Fruit fly (Drosophila melanogaster) whole organism, embryonic: ENCODE results near the gene PGRP-LA.
A peak's percentile ranks its signal among the peaks of the same experiment; 100 is the strongest.

Experiments used
- Atf6 ChIP-seq: fragments of 200-800 bp; sonication (Bioruptor generic); IDR thresholded peaks from 2 replicates; pipeline ENCODE4 v1.3.6; 2022; ENCODE audit warnings: missing biosample characterization, missing genetic modification characterization
- Bgb ChIP-seq: fragments of 200-800 bp; sonication (Bioruptor generic); IDR thresholded peaks from 2 replicates; pipeline ENCODE4 v1.3.6; 2022; ENCODE audit warnings: missing biosample characterization, missing genetic modification characterization; ENCODE audit not compliant: partially characterized antibody
- Bteb2 ChIP-seq: fragments of 200-800 bp; sonication (Bioruptor generic); optimal IDR thresholded peaks from 2 replicates; lab custom pipeline; 2016; ENCODE audit warnings: missing biosample characterization, missing genetic modification characterization
- C15 ChIP-seq: fragments of 200-800 bp; sonication (Bioruptor generic); IDR thresholded peaks from 3 replicates; pipeline ENCODE4 v1.3.6; 2022; ENCODE audit warnings: missing biosample characterization, missing genetic modification characterization
- CG1024 ChIP-seq: fragments of 200-800 bp; sonication (Bioruptor generic); IDR thresholded peaks from 2 replicates; pipeline ENCODE4 v1.3.6; 2022; ENCODE audit warnings: missing biosample characterization, missing genetic modification characterization
- CG10321 ChIP-seq: fragments of 200-800 bp; sonication (Bioruptor generic); IDR thresholded peaks from 2 replicates; pipeline ENCODE4 v1.3.6; 2022; ENCODE audit warnings: missing biosample characterization, missing genetic modification characterization
- CG10543 ChIP-seq: fragments of 200-800 bp; sonication (Bioruptor generic); optimal IDR thresholded peaks from 3 replicates; lab custom pipeline; 2017; ENCODE audit warnings: missing biosample characterization, mild to moderate bottlenecking, missing genetic modification characterization, moderate library complexity
- CG10565 ChIP-seq: fragments of 200-800 bp; sonication (Bioruptor generic); optimal IDR thresholded peaks from 3 replicates; lab custom pipeline; 2016; ENCODE audit warnings: missing biosample characterization, mild to moderate bottlenecking, missing genetic modification characterization
- CG12299 ChIP-seq: fragments of 200-800 bp; sonication (Bioruptor generic); optimal IDR thresholded peaks from 2 replicates; lab custom pipeline; 2018; ENCODE audit warnings: missing biosample characterization, mild to moderate bottlenecking, missing genetic modification characterization
- CG13424 ChIP-seq: fragments of 200-800 bp; sonication (Bioruptor generic); optimal IDR thresholded peaks from 2 replicates; lab custom pipeline; 2019; ENCODE audit warnings: missing biosample characterization, mild to moderate bottlenecking, missing genetic modification characterization, moderate library complexity
- CG15514 ChIP-seq: fragments of 200-800 bp; sonication (Bioruptor generic); optimal IDR thresholded peaks from 3 replicates; lab custom pipeline; 2017; ENCODE audit warnings: missing biosample characterization, missing genetic modification characterization, mild to moderate bottlenecking, moderate library complexity, missing genetic modification reagents
- CG15601 ChIP-seq: fragments of 200-800 bp; sonication (Bioruptor generic); optimal IDR thresholded peaks from 3 replicates; lab custom pipeline; 2019; ENCODE audit warnings: missing biosample characterization, mild to moderate bottlenecking, missing genetic modification characterization, moderate library complexity
- CG16815 ChIP-seq: fragments of 200-800 bp; sonication (Bioruptor generic); optimal IDR thresholded peaks from 3 replicates; lab custom pipeline; 2017; ENCODE audit warnings: missing biosample characterization, mild to moderate bottlenecking, missing genetic modification characterization
- CG17186 ChIP-seq: fragments of 200-800 bp; sonication (Bioruptor generic); optimal IDR thresholded peaks from 3 replicates; lab custom pipeline; 2017; ENCODE audit warnings: missing biosample characterization, missing genetic modification reagents, missing genetic modification characterization
- CG2120 ChIP-seq: fragments of 200-800 bp; sonication (Bioruptor generic); optimal IDR thresholded peaks from 3 replicates; lab custom pipeline; 2016; ENCODE audit warnings: missing biosample characterization, missing genetic modification characterization
- CG2678 ChIP-seq: fragments of 200-800 bp; sonication (Bioruptor generic); optimal IDR thresholded peaks from 3 replicates; lab custom pipeline; 2019; ENCODE audit warnings: missing biosample characterization, mild to moderate bottlenecking, missing genetic modification characterization, moderate library complexity
- CG3065 ChIP-seq: fragments of 200-800 bp; sonication (Bioruptor generic); optimal IDR thresholded peaks from 2 replicates; lab custom pipeline; 2016; ENCODE audit warnings: missing biosample characterization, missing genetic modification characterization
- CG33213 ChIP-seq: fragments of 200-800 bp; sonication (Bioruptor generic); optimal IDR thresholded peaks from 3 replicates; lab custom pipeline; 2016; ENCODE audit warnings: missing biosample characterization, missing genetic modification characterization
- CG3407 ChIP-seq: fragments of 200-800 bp; sonication (Bioruptor generic); optimal IDR thresholded peaks from 2 replicates; lab custom pipeline; 2018; ENCODE audit warnings: missing biosample characterization, mild to moderate bottlenecking, missing genetic modification characterization
- CG4820 ChIP-seq: fragments of 200-800 bp; sonication (Bioruptor generic); optimal IDR thresholded peaks from 3 replicates; lab custom pipeline; 2016; ENCODE audit warnings: missing biosample characterization, missing genetic modification characterization
- CG4854 ChIP-seq: fragments of 200-800 bp; sonication (Bioruptor generic); optimal IDR thresholded peaks from 2 replicates; lab custom pipeline; 2016; ENCODE audit warnings: missing biosample characterization, missing genetic modification characterization, inconsistent platforms
- CG6272 ChIP-seq: fragments of 200-800 bp; sonication (Bioruptor generic); IDR thresholded peaks from 2 replicates; pipeline ENCODE4 v1.3.6; 2022; ENCODE audit warnings: missing biosample characterization, missing genetic modification characterization
- CG7786 ChIP-seq: fragments of 200-800 bp; sonication (Bioruptor generic); optimal IDR thresholded peaks from 2 replicates; lab custom pipeline; 2016; ENCODE audit warnings: missing biosample characterization, missing genetic modification characterization
- CG8924 ChIP-seq: fragments of 200-800 bp; optimal IDR thresholded peaks from 3 replicates; lab custom pipeline; 2019; ENCODE audit warnings: missing biosample characterization, mild to moderate bottlenecking, missing genetic modification characterization, moderate library complexity
- CG9609 ChIP-seq: fragments of 200-800 bp; sonication (Bioruptor generic); optimal IDR thresholded peaks from 3 replicates; lab custom pipeline; 2016; ENCODE audit warnings: missing biosample characterization, missing genetic modification characterization
- CoRest ChIP-seq: fragments of 200-800 bp; sonication (Bioruptor generic); optimal IDR thresholded peaks from 3 replicates; lab custom pipeline; 2018; ENCODE audit warnings: missing biosample characterization, mild to moderate bottlenecking, missing genetic modification characterization, moderate library complexity
- Drgx ChIP-seq: fragments of 200-800 bp; sonication (Bioruptor generic); IDR thresholded peaks from 2 replicates; pipeline ENCODE4 v1.3.6; 2022; ENCODE audit warnings: missing biosample characterization, missing genetic modification characterization
- Ets65A ChIP-seq: fragments of 200-800 bp; sonication (Bioruptor generic); peaks from one replicate; lab custom pipeline; 2016; ENCODE audit warnings: missing biosample characterization, missing genetic modification characterization
- Ets97D ChIP-seq: fragments of 200-800 bp; sonication (Bioruptor generic); optimal IDR thresholded peaks from 3 replicates; lab custom pipeline; 2016; ENCODE audit warnings: missing biosample characterization, missing genetic modification characterization
- Fer3 ChIP-seq: fragments of 200-800 bp; sonication (Bioruptor generic); optimal IDR thresholded peaks from 2 replicates; lab custom pipeline; 2018; ENCODE audit warnings: missing biosample characterization, mild to moderate bottlenecking, missing genetic modification characterization, moderate library complexity
- GATAe ChIP-seq: fragments of 200-800 bp; sonication (Bioruptor generic); conservative IDR thresholded peaks from 2 replicates; pipeline ENCODE4 v1.3.6; 2022; ENCODE audit warnings: missing biosample characterization, missing genetic modification characterization
- MESR4 ChIP-seq: fragments of 200-800 bp; sonication (Bioruptor generic); optimal IDR thresholded peaks from 2 replicates; lab custom pipeline; 2018; ENCODE audit warnings: missing biosample characterization, mild to moderate bottlenecking, missing genetic modification characterization, moderate library complexity
- NfI ChIP-seq: fragments of 200-800 bp; sonication (Bioruptor generic); optimal IDR thresholded peaks from 3 replicates; lab custom pipeline; 2018; ENCODE audit warnings: missing biosample characterization, mild to moderate bottlenecking, missing genetic modification characterization, moderate library complexity
- Ssrp ChIP-seq: fragments of 200-800 bp; sonication (Bioruptor generic); optimal IDR thresholded peaks from 2 replicates; lab custom pipeline; 2018; ENCODE audit warnings: missing biosample characterization, mild to moderate bottlenecking, missing genetic modification characterization, moderate library complexity
- Trl ChIP-seq, 3 experiments: fragments of >200 bp in 2 of 3; fragments of 200-800 bp in 1 of 3; sonication (Bioruptor generic) in 1 of 3; optimal IDR thresholded peaks; 2 replicates in 1 of 3; 3 replicates in 2 of 3; lab custom pipeline; 2016 to 2017; ENCODE audit warnings: missing biosample characterization in 1 of 3, missing genetic modification characterization in 1 of 3
- Xrp1 ChIP-seq: fragments of 200-800 bp; sonication (Bioruptor generic); IDR thresholded peaks from 2 replicates; pipeline ENCODE4 v1.3.6; 2022; ENCODE audit warnings: missing biosample characterization, missing genetic modification characterization
- ci ChIP-seq: fragments of 200-800 bp; sonication (Bioruptor generic); IDR thresholded peaks from 3 replicates; pipeline ENCODE4 v1.3.6; 2022; ENCODE audit warnings: missing biosample characterization, missing genetic modification characterization
- dati ChIP-seq: fragments of 200-800 bp; sonication (Bioruptor generic); IDR thresholded peaks from 2 replicates; pipeline ENCODE4 v1.3.6; 2022; ENCODE audit warnings: missing biosample characterization, missing genetic modification characterization
- exex ChIP-seq: fragments of 200-800 bp; sonication (Bioruptor generic); optimal IDR thresholded peaks from 4 replicates; lab custom pipeline; 2018; ENCODE audit warnings: missing biosample characterization, mild to moderate bottlenecking, missing genetic modification characterization, moderate library complexity
- fd64A ChIP-seq: fragments of 200-800 bp; sonication (Bioruptor generic); optimal IDR thresholded peaks from 3 replicates; lab custom pipeline; 2018; ENCODE audit warnings: missing biosample characterization, mild to moderate bottlenecking, missing genetic modification characterization
- gfzf ChIP-seq: fragments of 200-800 bp; sonication (Bioruptor generic); optimal IDR thresholded peaks from 2 replicates; lab custom pipeline; 2016; ENCODE audit warnings: missing biosample characterization, mild to moderate bottlenecking, missing genetic modification characterization, moderate library complexity
- gsb-n ChIP-seq: fragments of 200-800 bp; sonication (Bioruptor generic); optimal IDR thresholded peaks from 3 replicates; lab custom pipeline; 2018; ENCODE audit warnings: missing biosample characterization, mild to moderate bottlenecking, missing genetic modification characterization
- maf-S ChIP-seq: fragments of 200-800 bp; sonication (Bioruptor generic); optimal IDR thresholded peaks from 2 replicates; lab custom pipeline; 2016; ENCODE audit warnings: missing biosample characterization, missing genetic modification characterization
- repo ChIP-seq: fragments of 200-800 bp; sonication (Bioruptor generic); optimal IDR thresholded peaks from 2 replicates; lab custom pipeline; 2016; ENCODE audit warnings: missing biosample characterization, missing genetic modification characterization
- row ChIP-seq: fragments of 200-800 bp; sonication (Bioruptor generic); IDR thresholded peaks from 3 replicates; pipeline ENCODE4 v1.3.6; 2022; ENCODE audit warnings: missing biosample characterization, missing genetic modification characterization
- scrt ChIP-seq: fragments of 200-800 bp; sonication (Bioruptor generic); optimal IDR thresholded peaks from 2 replicates; lab custom pipeline; 2018; ENCODE audit warnings: missing biosample characterization, mild to moderate bottlenecking, missing genetic modification characterization, moderate library complexity
- sens ChIP-seq: fragments of 200-800 bp; sonication (Bioruptor generic); peaks from one replicate; lab custom pipeline; 2016; ENCODE audit warnings: missing biosample characterization, missing genetic modification characterization
- slbo ChIP-seq: fragments of 200-800 bp; sonication (Bioruptor generic); IDR thresholded peaks from 2 replicates; pipeline ENCODE4 v1.3.6; 2022; ENCODE audit warnings: missing biosample characterization, missing genetic modification characterization
- sna ChIP-seq: fragments of 200-800 bp; sonication (Bioruptor generic); IDR thresholded peaks from 2 replicates; pipeline ENCODE4 v1.3.6; 2022; ENCODE audit warnings: missing biosample characterization, missing genetic modification characterization; ENCODE audit not compliant: partially characterized antibody
- sob ChIP-seq: fragments of 200-800 bp; sonication (Bioruptor generic); IDR thresholded peaks from 2 replicates; pipeline ENCODE4 v1.3.6; 2022; ENCODE audit warnings: missing biosample characterization, missing genetic modification characterization
- stc ChIP-seq: fragments of 200-800 bp; sonication (Bioruptor generic); IDR thresholded peaks from 2 replicates; pipeline ENCODE4 v1.3.6; 2022; ENCODE audit warnings: missing biosample characterization, missing genetic modification characterization

PGRP-LA gene

DNA sequence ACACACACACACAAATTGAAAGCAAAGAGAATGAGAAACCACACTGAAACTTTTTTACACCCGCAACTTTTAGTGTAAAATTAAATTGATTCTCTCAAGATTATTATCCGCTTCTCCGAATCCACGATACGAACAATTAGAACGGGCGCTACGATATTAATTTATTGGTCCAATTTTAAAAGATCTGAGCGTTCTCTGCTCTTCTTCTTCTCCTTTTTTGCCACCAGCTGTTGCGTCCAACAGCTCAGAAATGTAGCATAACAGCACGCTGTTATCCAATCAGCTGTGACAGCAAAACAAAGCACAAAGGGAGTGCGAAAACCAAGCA, 24.5 kb downstream of the PGRP-LA start, which contains the start of the genes UGP and Svip (continued):
- TF ChIP-seq fd64A: no peak
- TF ChIP-seq Trl (optimal IDR thresholded peaks at IDR 0.05; lab: Kevin White, UChicago): peak in 1 of 2 experiments; percentile 21
- no peak for TF ChIP-seq Trl (GFP tag; optimal IDR thresholded peaks at IDR 0.05; lab: Kevin White, UChicago)
- TF ChIP-seq Ets97D (GFP tag; lab: Kevin White, UChicago): peak; percentile 3
- no peak for TF ChIP-seq CG10321 (GFP tag; lab: Robert Waterston, UW)
- peak; percentile 99 for TF ChIP-seq CG17186 (GFP tag; lab: Kevin White, UChicago)
- TF ChIP-seq CG33213 (GFP tag; lab: Kevin White, UChicago): no peak
- TF ChIP-seq sens: peak; percentile 54
- TF ChIP-seq CG12299 (tag; lab: Kevin White, UChicago): peak; percentile 7
- peak; percentile 3 for TF ChIP-seq CoRest (tag; lab: Kevin White, UChicago)
- no peak for TF ChIP-seq CG7786 (GFP tag; lab: Kevin White, UChicago)
- peak; percentile 11 for TF ChIP-seq NfI (GFP tag; lab: Kevin White, UChicago)
- peak; percentile 29 for TF ChIP-seq CG15601 (tag; lab: Kevin White, UChicago)
- peak; percentile 43 for TF ChIP-seq MESR4 (GFP tag; lab: Kevin White, UChicago)
- peak; percentile 39 for TF ChIP-seq CG15514 (GFP tag; lab: Kevin White, UChicago)
- 0 out of 3 replicates have a peak, but pooled peaks have one; percentile 26 for TF ChIP-seq ci (GFP tag; lab: Robert Waterston, UW)
- no peak for TF ChIP-seq CG10543 (GFP tag; lab: Kevin White, UChicago)
- TF ChIP-seq scrt: peak; percentile 52
- TF ChIP-seq Atf6: 0 out of 2 replicates have a peak, but pooled peaks have one; percentile 8
- TF ChIP-seq Ets65A (GFP tag; lab: Kevin White, UChicago): no peak
- TF ChIP-seq exex: peak; percentile 13
- TF ChIP-seq CG16815 (GFP tag; lab: Kevin White, UChicago): no peak
- TF ChIP-seq gsb-n: peak; percentile 45
- TF ChIP-seq CG4854 (GFP tag; lab: Kevin White, UChicago): no peak
- 0 out of 2 replicates have a peak, but pooled peaks have one; percentile 20 for TF ChIP-seq sna (GFP tag; lab: Robert Waterston, UW)
- TF ChIP-seq Xrp1: no peak
- no peak for TF ChIP-seq C15 (GFP tag; lab: Robert Waterston, UW)
- TF ChIP-seq Drgx (GFP tag; lab: Robert Waterston, UW): peak; percentile 65; the same call in 1 of the 2 replicates
- no peak for TF ChIP-seq dati (GFP tag; lab: Robert Waterston, UW)
- TF ChIP-seq CG13424: no peak
- TF ChIP-seq stc (GFP tag; lab: Robert Waterston, UW): peak; percentile 40; the same call in 1 of the 2 replicates
- TF ChIP-seq CG2120 (GFP tag; lab: Kevin White, UChicago): no peak
- TF ChIP-seq slbo (GFP tag; lab: Robert Waterston, UW): peak; percentile 24; the same call in 1 of the 2 replicates
- peak; percentile 37; the same call in 2 of the 3 replicates for TF ChIP-seq row (GFP tag; lab: Robert Waterston, UW)
- no peak for TF ChIP-seq CG4820 (GFP tag; lab: Kevin White, UChicago)
- no peak for TF ChIP-seq GATAe (GFP tag; lab: Robert Waterston, UW)
- TF ChIP-seq CG6272 (GFP tag; lab: Robert Waterston, UW): no peak
- TF ChIP-seq Ssrp (tag; lab: Kevin White, UChicago): no peak
- no peak for TF ChIP-seq repo (GFP tag; lab: Kevin White, UChicago)
- TF ChIP-seq Fer3: peak; percentile 13
- no peak for TF ChIP-seq CG1024 (GFP tag; lab: Robert Waterston, UW)
- no peak for TF ChIP-seq maf-S
- peak; percentile 10 for TF ChIP-seq Bteb2 (GFP tag; lab: Kevin White, UChicago)
- peak; percentile 1 for TF ChIP-seq CG2678
- TF ChIP-seq sob (GFP tag; lab: Robert Waterston, UW): no peak
- TF ChIP-seq CG8924 (tag; lab: Kevin White, UChicago): peak; percentile 44
- no peak for TF ChIP-seq CG9609 (GFP tag; lab: Kevin White, UChicago)
- no peak for TF ChIP-seq Bgb (GFP tag; lab: Robert Waterston, UW)
- no peak for TF ChIP-seq CG10565 (GFP tag; lab: Kevin White, UChicago)
- peak; percentile 9 for TF ChIP-seq gfzf (GFP tag; lab: Kevin White, UChicago)
- no peak for TF ChIP-seq CG3065 (GFP tag; lab: Kevin White, UChicago)
- TF ChIP-seq CG3407: no peak
